Fruit fly (Drosophila melanogaster): ENCODE measurements around the gene CG14416.

Gene CG14416

DNA sequence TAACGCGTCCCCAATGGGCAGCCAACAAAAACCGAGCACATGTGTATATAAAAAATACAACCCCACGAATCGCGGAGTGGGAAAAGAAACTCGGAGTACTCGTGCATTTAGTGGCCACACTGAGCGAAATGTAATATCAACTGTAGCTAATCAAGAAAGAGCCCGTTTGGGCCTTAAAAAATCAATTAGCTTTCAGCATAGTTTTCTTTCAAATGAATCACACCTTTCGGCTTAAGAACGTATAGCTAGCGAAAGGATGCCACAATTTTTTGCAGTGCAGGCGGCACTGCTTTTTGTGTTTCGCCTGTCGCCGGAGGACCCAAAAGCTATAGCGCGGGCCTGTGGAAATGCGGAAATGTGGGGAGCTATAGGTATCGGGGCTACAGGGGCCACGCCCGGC is 11.7 kb downstream of the CG14416 start (continued):
- TF ChIP-seq CG8089 (GFP tag; optimal IDR thresholded peaks at IDR 0.05) (no peak), gsb (GFP tag; IDR thresholded peaks at IDR 0.05) (no peak), Med (GFP tag) (peak; percentile 87), crol (GFP tag; IDR thresholded peaks at IDR 0.05) (no peak), CG11085 (GFP tag; IDR thresholded peaks at IDR 0.05) (no peak), Mad (GFP tag; optimal IDR thresholded peaks at IDR 0.05) (no peak), CG8765 (GFP tag; IDR thresholded peaks at IDR 0.05) (no peak), CG4820 (GFP tag; optimal IDR thresholded peaks at IDR 0.05) (peak; percentile 2), CG33213 (GFP tag; optimal IDR thresholded peaks at IDR 0.05) (no peak), sisA (GFP tag; IDR thresholded peaks at IDR 0.05) (peak; percentile 36; the same call in 1 of the 2 replicates), CG5953 (GFP tag; IDR thresholded peaks at IDR 0.05) (no peak), gsb-n (tag; optimal IDR thresholded peaks at IDR 0.05) (no peak), oc (tag; optimal IDR thresholded peaks at IDR 0.05) (no peak), fru (optimal IDR thresholded peaks at IDR 0.05) (no peak), CG8388 (GFP tag; optimal IDR thresholded peaks at IDR 0.05) (peak; percentile 5), CG4404 (GFP tag; IDR thresholded peaks at IDR 0.05) (no peak), wdn (GFP tag; IDR thresholded peaks at IDR 0.05) (0 out of 2 replicates have a peak, but pooled peaks have one; percentile 15), Fer1 (GFP tag; optimal IDR thresholded peaks at IDR 0.05) (no peak), ERR (GFP tag; optimal IDR thresholded peaks at IDR 0.05) (no peak), CG14441 (GFP tag; IDR thresholded peaks at IDR 0.05) (0 out of 2 replicates have a peak, but pooled peaks have one; percentile 31), fd102C (GFP tag; optimal IDR thresholded peaks at IDR 0.05) (no peak), Jarid2 (GFP tag; optimal IDR thresholded peaks at IDR 0.05) (no peak), knrl (GFP tag; IDR thresholded peaks at IDR 0.05; ENCODE audit: partially characterized antibody) (no peak), crc (GFP tag; optimal IDR thresholded peaks at IDR 0.05) (no peak), luna (GFP tag; optimal IDR thresholded peaks at IDR 0.05) (no peak), dmrt99B (tag; optimal IDR thresholded peaks at IDR 0.05) (peak; percentile 67), NC2α (GFP tag; optimal IDR thresholded peaks at IDR 0.05) (no peak), CG8290 (GFP tag; optimal IDR thresholded peaks at IDR 0.05) (no peak), CG8290 (tag; optimal IDR thresholded peaks at IDR 0.05) (peak in 1 of 2 experiments; percentile 11), CG7372 (GFP tag; IDR thresholded peaks at IDR 0.05) (no peak), Xrp1 (GFP tag; IDR thresholded peaks at IDR 0.05) (peak; percentile 40; the same call in 1 of the 2 replicates), caup (GFP tag; optimal IDR thresholded peaks at IDR 0.05; ENCODE audit: severe bottlenecking) (peak; percentile 22), CG4730 (GFP tag; IDR thresholded peaks at IDR 0.05) (no peak), phol (tag; optimal IDR thresholded peaks at IDR 0.05) (peak; percentile 43), CG11456 (GFP tag; IDR thresholded peaks at IDR 0.05) (peak; percentile 20; the same call in 1 of the 3 replicates), NFAT (GFP tag; IDR thresholded peaks at IDR 0.05) (no peak), so (GFP tag; IDR thresholded peaks at IDR 0.05) (no peak), btn (GFP tag; optimal IDR thresholded peaks at IDR 0.05) (peak; percentile 28), ranshi (GFP tag; IDR thresholded peaks at IDR 0.05) (0 out of 2 replicates have a peak, but pooled peaks have one; percentile 16), Meics (GFP tag; optimal IDR thresholded peaks at IDR 0.05) (peak; percentile 34), bbx (GFP tag; IDR thresholded peaks at IDR 0.05; ENCODE audit: partially characterized antibody) (no peak), CG15011 (GFP tag; optimal IDR thresholded peaks at IDR 0.05) (no peak), CG6791 (GFP tag; IDR thresholded peaks at IDR 0.05; ENCODE audit: partially characterized antibody) (no peak), Side (GFP tag; optimal IDR thresholded peaks at IDR 0.05) (no peak), zf30C (GFP tag; optimal IDR thresholded peaks at IDR 0.05) (no peak), jing (GFP tag; optimal IDR thresholded peaks at IDR 0.05) (no peak), HmgD (GFP tag; optimal IDR thresholded peaks at IDR 0.05) (no peak), Stat92E (GFP tag; optimal IDR thresholded peaks at IDR 0.05) (no peak), lov (optimal IDR thresholded peaks at IDR 0.05) (no peak), lov (GFP tag; IDR thresholded peaks at IDR 0.05) (no peak), CG17802 (tag; optimal IDR thresholded peaks at IDR 0.05) (no peak), bowl (GFP tag; IDR thresholded peaks at IDR 0.05) (no peak), nmo (GFP tag; optimal IDR thresholded peaks at IDR 0.05) (peak; percentile 20)
